Fruit fly (Drosophila melanogaster) whole organism, embryonic: ENCODE results near the gene CG42798.
A peak's percentile ranks its signal among the peaks of the same experiment; 100 is the strongest.

ENCODE experiments used
- Antp ChIP-seq: fragments of 200-800 bp; sonication (Bioruptor generic); optimal IDR thresholded peaks from 3 replicates; lab custom pipeline; 2016; ENCODE audit warnings: missing biosample characterization, missing genetic modification characterization
- Asciz ChIP-seq: fragments of 200-800 bp; sonication (Bioruptor generic); optimal IDR thresholded peaks from 2 replicates; lab custom pipeline; 2017; ENCODE audit warnings: missing biosample characterization, mild to moderate bottlenecking, missing genetic modification characterization, missing genetic modification reagents
- Bdp1 ChIP-seq: fragments of 200-800 bp; sonication (Bioruptor generic); optimal IDR thresholded peaks from 3 replicates; lab custom pipeline; 2016; ENCODE audit warnings: missing biosample characterization, missing genetic modification characterization
- CG11093 ChIP-seq: fragments of 200-800 bp; sonication (Bioruptor generic); IDR thresholded peaks from 3 replicates; pipeline ENCODE4 v1.3.6; 2022; ENCODE audit warnings: missing biosample characterization, missing genetic modification characterization
- CG11504 ChIP-seq: fragments of 200-800 bp; sonication (Bioruptor generic); optimal IDR thresholded peaks from 3 replicates; lab custom pipeline; 2019; ENCODE audit warnings: missing biosample characterization, mild to moderate bottlenecking, missing genetic modification characterization, moderate library complexity
- CG12659 ChIP-seq: fragments of 200-800 bp; sonication (Bioruptor generic); optimal IDR thresholded peaks from 3 replicates; lab custom pipeline; 2017; ENCODE audit warnings: mild to moderate bottlenecking, missing biosample characterization, missing genetic modification reagents, missing genetic modification characterization
- CG13775 ChIP-seq: fragments of 200-800 bp; sonication (Bioruptor generic); optimal IDR thresholded peaks from 3 replicates; lab custom pipeline; 2017; ENCODE audit warnings: missing biosample characterization, mild to moderate bottlenecking, missing genetic modification characterization
- CG16779 ChIP-seq: fragments of 200-800 bp; sonication (Bioruptor generic); IDR thresholded peaks from 2 replicates; pipeline ENCODE4 v1.3.6; 2022; ENCODE audit warnings: missing biosample characterization, missing genetic modification characterization
- CG17328 ChIP-seq: fragments of 200-800 bp; sonication (Bioruptor generic); IDR thresholded peaks from 2 replicates; pipeline ENCODE4 v1.3.6; 2022; ENCODE audit warnings: missing biosample characterization, missing genetic modification characterization
- CG18476 ChIP-seq: fragments of 200-800 bp; sonication (Bioruptor generic); optimal IDR thresholded peaks from 2 replicates; lab custom pipeline; 2016; ENCODE audit warnings: missing biosample characterization, mild to moderate bottlenecking, missing genetic modification characterization
- CG32532 ChIP-seq: fragments of 200-800 bp; sonication (Bioruptor generic); IDR thresholded peaks from 2 replicates; pipeline ENCODE4 v1.3.6; 2022; ENCODE audit warnings: missing biosample characterization, missing genetic modification characterization
- CG32767 ChIP-seq: fragments of 200-800 bp; sonication (Bioruptor generic); IDR thresholded peaks from 2 replicates; pipeline ENCODE4 v1.3.6; 2022; ENCODE audit warnings: missing biosample characterization, missing genetic modification characterization
- CG3847 ChIP-seq: fragments of 200-800 bp; sonication (Bioruptor generic); IDR thresholded peaks from 2 replicates; pipeline ENCODE4 v1.3.6; 2022; ENCODE audit warnings: missing biosample characterization, missing genetic modification characterization
- CG4730 ChIP-seq: fragments of 200-800 bp; sonication (Bioruptor generic); IDR thresholded peaks from 2 replicates; pipeline ENCODE4 v1.3.6; 2022; ENCODE audit warnings: missing biosample characterization, missing genetic modification characterization
- CG4820 ChIP-seq: fragments of 200-800 bp; sonication (Bioruptor generic); optimal IDR thresholded peaks from 3 replicates; lab custom pipeline; 2016; ENCODE audit warnings: missing biosample characterization, missing genetic modification characterization
- CG5953 ChIP-seq: fragments of 200-800 bp; sonication (Bioruptor generic); IDR thresholded peaks from 2 replicates; pipeline ENCODE4 v1.3.6; 2022; ENCODE audit warnings: missing biosample characterization, missing genetic modification characterization
- CG7556 ChIP-seq: fragments of 200-800 bp; sonication (Bioruptor generic); optimal IDR thresholded peaks from 2 replicates; lab custom pipeline; 2017; ENCODE audit warnings: missing biosample characterization, mild to moderate bottlenecking, missing genetic modification characterization
- CG8388 ChIP-seq: fragments of 200-800 bp; sonication (Bioruptor generic); optimal IDR thresholded peaks from 2 replicates; lab custom pipeline; 2019; ENCODE audit warnings: missing biosample characterization, mild to moderate bottlenecking, missing genetic modification characterization, moderate library complexity
- CG8924 ChIP-seq: fragments of 200-800 bp; optimal IDR thresholded peaks from 3 replicates; lab custom pipeline; 2019; ENCODE audit warnings: missing biosample characterization, mild to moderate bottlenecking, missing genetic modification characterization, moderate library complexity
- CG9215 ChIP-seq: fragments of 200-800 bp; sonication (Bioruptor generic); IDR thresholded peaks from 2 replicates; pipeline ENCODE4 v1.3.6; 2022; ENCODE audit warnings: missing biosample characterization, missing genetic modification characterization
- CG9797 ChIP-seq: fragments of 200-800 bp; sonication (Bioruptor generic); optimal IDR thresholded peaks from 3 replicates; lab custom pipeline; 2018; ENCODE audit warnings: missing biosample characterization, mild to moderate bottlenecking, missing genetic modification characterization
- Camta ChIP-seq: fragments of 200-800 bp; sonication (Bioruptor generic); optimal IDR thresholded peaks from 2 replicates; lab custom pipeline; 2016; ENCODE audit warnings: missing biosample characterization, missing genetic modification characterization
- D19A ChIP-seq: fragments of 200-800 bp; optimal IDR thresholded peaks from 3 replicates; lab custom pipeline; 2019; ENCODE audit warnings: missing biosample characterization, mild to moderate bottlenecking, missing genetic modification characterization, moderate library complexity
- E2f2 ChIP-seq: fragments of 200-800 bp; sonication (Bioruptor generic); IDR thresholded peaks from 2 replicates; pipeline ENCODE4 v1.3.6; 2022; ENCODE audit warnings: missing biosample characterization, missing genetic modification characterization
- Fer2 ChIP-seq: fragments of 200-800 bp; sonication (Bioruptor generic); optimal IDR thresholded peaks from 2 replicates; lab custom pipeline; 2018; ENCODE audit warnings: missing biosample characterization, mild to moderate bottlenecking, missing genetic modification characterization, moderate library complexity
- HLH3B ChIP-seq: fragments of 200-800 bp; sonication (Bioruptor generic); IDR thresholded peaks from 2 replicates; pipeline ENCODE4 v1.3.6; 2022; ENCODE audit warnings: missing biosample characterization, missing genetic modification characterization
- Hr39 ChIP-seq: fragments of >200 bp; optimal IDR thresholded peaks from 2 replicates; lab custom pipeline; 2017
- NC2α ChIP-seq: fragments of 200-800 bp; sonication (Bioruptor generic); optimal IDR thresholded peaks from 2 replicates; lab custom pipeline; 2016; ENCODE audit warnings: missing biosample characterization, missing genetic modification characterization
- NFAT ChIP-seq: fragments of 200-800 bp; sonication (Bioruptor generic); IDR thresholded peaks from 2 replicates; pipeline ENCODE4 v1.3.6; 2022; ENCODE audit warnings: missing biosample characterization, missing genetic modification characterization
- Optix ChIP-seq: fragments of 200-800 bp; sonication (Bioruptor generic); IDR thresholded peaks from 3 replicates; pipeline ENCODE4 v1.3.6; 2022; ENCODE audit warnings: missing biosample characterization, missing genetic modification characterization
- PHDP ChIP-seq: fragments of 200-800 bp; sonication (Bioruptor generic); optimal IDR thresholded peaks from 3 replicates; lab custom pipeline; 2018; ENCODE audit warnings: missing biosample characterization, mild to moderate bottlenecking, missing genetic modification characterization, moderate library complexity
- Pdp1 ChIP-seq, 2 experiments: fragments of 200-800 bp; sonication (Bioruptor generic); optimal IDR thresholded peaks; 3 replicates each; lab custom pipeline; 2016; ENCODE audit warnings: missing biosample characterization in 2 of 2, missing genetic modification characterization in 2 of 2, mild to moderate bottlenecking in 1 of 2, moderate library complexity in 1 of 2
- Six4 ChIP-seq: fragments of 200-800 bp; sonication (Bioruptor generic); optimal IDR thresholded peaks from 2 replicates; lab custom pipeline; 2016; ENCODE audit warnings: missing biosample characterization, missing genetic modification characterization
- Vsx1 ChIP-seq: fragments of 200-800 bp; sonication (Bioruptor generic); optimal IDR thresholded peaks from 2 replicates; lab custom pipeline; 2017; ENCODE audit warnings: missing biosample characterization, mild to moderate bottlenecking, missing genetic modification characterization, missing genetic modification reagents
- YL-1 ChIP-seq: fragments of 200-800 bp; sonication (Bioruptor generic); optimal IDR thresholded peaks from 3 replicates; lab custom pipeline; 2017; ENCODE audit warnings: missing biosample characterization, mild to moderate bottlenecking, missing genetic modification characterization
- ase ChIP-seq: fragments of 200-800 bp; sonication (Bioruptor generic); IDR thresholded peaks from 3 replicates; pipeline ENCODE4 v1.3.6; 2022; ENCODE audit warnings: missing biosample characterization, missing genetic modification characterization
- cato ChIP-seq: fragments of 200-800 bp; sonication (Bioruptor generic); optimal IDR thresholded peaks from 2 replicates; lab custom pipeline; 2016; ENCODE audit warnings: missing biosample characterization, missing genetic modification characterization, borderline replicate concordance
- caup ChIP-seq: fragments of 200-800 bp; sonication (Bioruptor generic); optimal IDR thresholded peaks from 3 replicates; lab custom pipeline; 2017; ENCODE audit warnings: missing biosample characterization, mild to moderate bottlenecking, missing genetic modification characterization, moderate library complexity; ENCODE audit not compliant: severe bottlenecking
- danr ChIP-seq: fragments of 200-800 bp; sonication (Bioruptor generic); IDR thresholded peaks from 2 replicates; pipeline ENCODE4 v1.3.6; 2022; ENCODE audit warnings: missing biosample characterization, missing genetic modification characterization
- dysf ChIP-seq: fragments of 200-800 bp; sonication (Bioruptor generic); IDR thresholded peaks from 3 replicates; pipeline ENCODE4 v1.3.6; 2022; ENCODE audit warnings: missing biosample characterization, missing genetic modification characterization
- ems ChIP-seq: fragments of 200-800 bp; sonication (Bioruptor generic); optimal IDR thresholded peaks from 3 replicates; lab custom pipeline; 2016; ENCODE audit warnings: missing biosample characterization, missing genetic modification characterization
- ken ChIP-seq: fragments of 200-800 bp; sonication (Bioruptor generic); IDR thresholded peaks from 3 replicates; pipeline ENCODE4 v1.3.6; 2022; ENCODE audit warnings: missing biosample characterization, missing genetic modification characterization
- lab ChIP-seq: fragments of 200-800 bp; sonication (Bioruptor generic); optimal IDR thresholded peaks from 3 replicates; lab custom pipeline; 2017; ENCODE audit warnings: missing biosample characterization, missing genetic modification characterization, mild to moderate bottlenecking, moderate library complexity, missing genetic modification reagents
- maf-S ChIP-seq: fragments of 200-800 bp; sonication (Bioruptor generic); optimal IDR thresholded peaks from 2 replicates; lab custom pipeline; 2016; ENCODE audit warnings: missing biosample characterization, missing genetic modification characterization
- nom ChIP-seq: fragments of 200-800 bp; sonication (Bioruptor generic); optimal IDR thresholded peaks from 2 replicates; lab custom pipeline; 2017; ENCODE audit warnings: missing biosample characterization, missing genetic modification characterization, mild to moderate bottlenecking, moderate library complexity, missing genetic modification reagents
- p53 ChIP-seq: fragments of 200-800 bp; sonication (Bioruptor generic); optimal IDR thresholded peaks from 2 replicates; lab custom pipeline; 2016; ENCODE audit warnings: missing biosample characterization, missing genetic modification characterization
- scrt ChIP-seq: fragments of 200-800 bp; sonication (Bioruptor generic); optimal IDR thresholded peaks from 2 replicates; lab custom pipeline; 2018; ENCODE audit warnings: missing biosample characterization, mild to moderate bottlenecking, missing genetic modification characterization, moderate library complexity
- slp2 ChIP-seq: fragments of 200-800 bp; sonication (Bioruptor generic); optimal IDR thresholded peaks from 2 replicates; lab custom pipeline; 2016; ENCODE audit warnings: missing biosample characterization, missing genetic modification characterization
- trem ChIP-seq: fragments of 200-800 bp; optimal IDR thresholded peaks from 3 replicates; lab custom pipeline; 2019; ENCODE audit warnings: missing biosample characterization, mild to moderate bottlenecking, missing genetic modification characterization, moderate library complexity
- twi ChIP-seq: fragments of 200-800 bp; optimal IDR thresholded peaks from 2 replicates; lab custom pipeline; 2019; ENCODE audit warnings: missing biosample characterization, mild to moderate bottlenecking, missing genetic modification characterization, moderate library complexity

Gene CG42798

dm6 chr3R:17386168-17386819, 20.2 kb upstream of the CG42798 start (continued):
- TF ChIP-seq YL-1 (peak; percentile 32), CG9797 (GFP tag; lab: Kevin White, UChicago) (no peak), CG12659 (GFP tag; lab: Kevin White, UChicago) (peak; percentile 26), CG32532 (GFP tag; lab: Robert Waterston, UW) (peak; percentile 53), CG32767 (GFP tag; lab: Robert Waterston, UW) (peak; percentile 63; the same call in 1 of the 2 replicates), maf-S (GFP tag; lab: Kevin White, UChicago) (peak; percentile 11), Antp (GFP tag; lab: Kevin White, UChicago) (peak; percentile 55), Vsx1 (GFP tag; lab: Kevin White, UChicago) (peak; percentile 42), PHDP (peak; percentile 71), CG17328 (peak; percentile 84), Hr39 (lab: Kevin White, UChicago) (no peak), CG7556 (GFP tag; lab: Kevin White, UChicago) (peak; percentile 58), cato (GFP tag; lab: Kevin White, UChicago) (no peak), nom (peak; percentile 29), ase (GFP tag; lab: Robert Waterston, UW) (0 out of 3 replicates have a peak, but pooled peaks have one; percentile 45), E2f2 (GFP tag; lab: Robert Waterston, UW) (peak; percentile 39), ems (GFP tag; lab: Kevin White, UChicago) (peak; percentile 68), slp2 (GFP tag; lab: Kevin White, UChicago) (peak; percentile 12), D19A (tag; lab: Kevin White, UChicago) (peak; percentile 68), Six4 (GFP tag; lab: Kevin White, UChicago) (peak; percentile 49), trem (tag; lab: Kevin White, UChicago) (peak; percentile 65), NFAT (GFP tag; lab: Robert Waterston, UW) (no peak), danr (GFP tag; lab: Robert Waterston, UW) (peak; percentile 25; the same call in 1 of the 2 replicates), dysf (GFP tag; lab: Robert Waterston, UW) (peak; percentile 65), HLH3B (peak; percentile 75), CG4730 (GFP tag; lab: Robert Waterston, UW) (peak; percentile 35; the same call in 1 of the 2 replicates), lab (peak; percentile 75), Pdp1 (GFP tag; optimal IDR thresholded peaks at IDR 0.05; lab: Kevin White, UChicago) (peak; percentile 38 to 58), CG9215 (no peak), CG16779 (GFP tag; lab: Robert Waterston, UW) (0 out of 2 replicates have a peak, but pooled peaks have one; percentile 18), caup (GFP tag; lab: Kevin White, UChicago) (peak; percentile 45), Camta (GFP tag; lab: Kevin White, UChicago) (peak; percentile 29), Bdp1 (GFP tag; lab: Kevin White, UChicago) (no peak), CG11093 (peak; percentile 72; the same call in 2 of the 3 replicates), scrt (GFP tag; lab: Kevin White, UChicago) (no peak), CG8924 (tag; lab: Kevin White, UChicago) (peak; percentile 62), CG11504 (tag; lab: Kevin White, UChicago) (peak; percentile 85), p53 (GFP tag; lab: Kevin White, UChicago) (no peak), CG13775 (GFP tag; lab: Kevin White, UChicago) (peak; percentile 3), twi (tag; lab: Kevin White, UChicago) (peak; percentile 35), CG3847 (GFP tag; lab: Robert Waterston, UW) (peak; percentile 14; the same call in 1 of the 2 replicates), ken (peak; percentile 76), Asciz (GFP tag; lab: Kevin White, UChicago) (peak; percentile 76), CG4820 (GFP tag; lab: Kevin White, UChicago) (peak; percentile 74), NC2α (GFP tag; lab: Kevin White, UChicago) (peak; percentile 21), CG18476 (GFP tag; lab: Kevin White, UChicago) (peak; percentile 50), CG5953 (GFP tag; lab: Robert Waterston, UW) (peak; percentile 78), Fer2 (tag; lab: Kevin White, UChicago) (peak; percentile 42), Optix (GFP tag; lab: Robert Waterston, UW) (peak; percentile 69; the same call in 2 of the 3 replicates), CG8388 (GFP tag; lab: Kevin White, UChicago) (peak; percentile 73)
